Worm (Caenorhabditis elegans) whole organism, L4 larva: Measurements from ENCODE around the gene C35A5.8.

Source experiments
- ceh-62 ChIP-seq: sonication (generic microtip); optimal IDR thresholded peaks from 2 replicates; lab custom pipeline; 2017; ENCODE audit warnings: missing biosample characterization, missing genetic modification characterization
- lin-15B ChIP-seq: fragments of 150-350 bp; sonication (generic microtip); optimal IDR thresholded peaks from 3 replicates; lab custom pipeline; 2014; ENCODE audit warnings: missing biosample characterization, missing genetic modification characterization
- lin-39 ChIP-seq: fragments of 150-350 bp; optimal IDR thresholded peaks from 2 replicates; lab custom pipeline; 2014; ENCODE audit warnings: missing biosample characterization, missing genetic modification reagents, missing genetic modification characterization
- madf-9 ChIP-seq: fragments of 200-800 bp; sonication (Bioruptor generic); conservative IDR thresholded peaks from 2 replicates; pipeline ENCODE4 v1.3.6; 2022; ENCODE audit warnings: missing genetic modification reagents, missing genetic modification characterization, missing compliant biosample characterization
- mdt-29 ChIP-seq: fragments of 200-800 bp; sonication (Bioruptor generic); IDR thresholded peaks from 2 replicates; pipeline ENCODE4 v1.3.6; 2022; ENCODE audit warnings: missing genetic modification reagents, missing genetic modification characterization, missing compliant biosample characterization
- mep-1 ChIP-seq: fragments of 150-350 bp; sonication (generic microtip); optimal IDR thresholded peaks from 3 replicates; lab custom pipeline; 2014; ENCODE audit warnings: missing biosample characterization, missing genetic modification characterization
- nhr-42 ChIP-seq: fragments of 200-800 bp; sonication (Bioruptor generic); IDR thresholded peaks from 2 replicates; pipeline ENCODE4 v1.3.6; 2022; ENCODE audit warnings: missing genetic modification characterization, missing compliant biosample characterization
- unc-62 ChIP-seq, 3 experiments: fragments of 150-350 bp in 1 of 3; sonication (generic microtip); optimal IDR thresholded peaks in 2 of 3; peaks in 1 of 3; 1 replicate in 1 of 3; 2 replicates in 2 of 3; lab custom pipeline; 2014 to 2017; ENCODE audit warnings: missing biosample characterization in 3 of 3, missing genetic modification characterization in 3 of 3, missing genetic modification reagents in 3 of 3, missing genotype in 1 of 3
- ztf-11 ChIP-seq: fragments of 150-350 bp; optimal IDR thresholded peaks from 2 replicates; lab custom pipeline; 2014; ENCODE audit warnings: missing biosample characterization, missing genetic modification characterization

ce11 chrV:10536808-10537207 is 11.1 kb upstream of the C35A5.8 start:
- TF ChIP-seq ceh-62 (tag; lab: Kevin White, UChicago), result no peak
- peak; percentile 71; the same call in 1 of the 2 replicates for TF ChIP-seq nhr-42 (GFP tag; lab: Robert Waterston, UW)
- no peak; the same call in 1 of the 2 replicates for TF ChIP-seq madf-9
- TF ChIP-seq ztf-11, result no peak
- TF ChIP-seq unc-62 (GFP tag; optimal IDR thresholded peaks at IDR 0.05 in 1 of 2; lab: Kevin White, UChicago), result peak in 1 of 2 experiments; percentile 99
- no peak for TF ChIP-seq unc-62 (tag; optimal IDR thresholded peaks at IDR 0.05; lab: Kevin White, UChicago)
- TF ChIP-seq lin-39 (tag; lab: Kevin White, UChicago), result no peak
- peak; percentile 94 for TF ChIP-seq mep-1 (tag; lab: Kevin White, UChicago)
- TF ChIP-seq lin-15B (tag; lab: Kevin White, UChicago), result peak; percentile 8
- no peak for TF ChIP-seq mdt-29
